Worm (Caenorhabditis elegans) whole organism, midembryonic: ENCODE measurements around the gene alg-2.

Experiments used
- T22C8.4 ChIP-seq: fragments of 200-800 bp; sonication (Bioruptor generic); IDR thresholded peaks from 2 replicates; pipeline ENCODE4 v1.3.6; 2022; ENCODE audit warnings: missing genetic modification characterization, missing compliant biosample characterization
- cog-1 ChIP-seq: sonication (generic microtip); optimal IDR thresholded peaks from 2 replicates; lab custom pipeline; 2016; ENCODE audit warnings: missing genetic modification characterization, missing compliant biosample characterization
- flt-1 ChIP-seq: fragments of 200-800 bp; sonication (Bioruptor generic); IDR thresholded peaks from 2 replicates; pipeline ENCODE4 v1.3.6; 2022; ENCODE audit warnings: missing genetic modification characterization, missing compliant biosample characterization
- ref-1 ChIP-seq: fragments of 200-800 bp; sonication (Bioruptor generic); conservative IDR thresholded peaks from 2 replicates; pipeline ENCODE4 v1.3.6; 2022; ENCODE audit warnings: missing genetic modification reagents, missing genetic modification characterization, missing compliant biosample characterization
- tab-1 ChIP-seq: fragments of 200-800 bp; sonication (Bioruptor generic); IDR thresholded peaks from 2 replicates; pipeline ENCODE4 v1.3.6; 2022; ENCODE audit warnings: missing genetic modification characterization, missing compliant biosample characterization

DNA sequence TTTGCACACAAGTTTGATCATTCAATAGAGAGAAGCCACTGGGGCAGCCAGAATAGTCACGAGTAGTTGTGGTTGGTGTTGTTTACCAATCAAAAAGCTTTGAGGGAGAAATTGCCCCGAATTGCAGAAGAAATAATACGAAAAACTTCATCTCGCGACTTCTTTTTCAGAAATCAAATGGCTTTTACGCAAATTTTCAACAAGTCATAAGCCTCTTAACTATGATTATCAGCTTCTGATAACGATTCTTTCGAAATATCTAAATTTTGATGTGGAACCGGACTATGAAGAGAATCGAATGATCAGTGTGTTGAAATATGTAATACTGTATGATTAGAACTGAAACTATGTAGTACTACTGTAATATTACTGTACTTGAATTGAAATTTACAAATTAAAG, 47.3 kb downstream of the alg-2 start:
- TF ChIP-seq flt-1 (GFP tag; lab: Robert Waterston, UW) = no peak
- no peak for TF ChIP-seq tab-1 (GFP tag; lab: Robert Waterston, UW)
- no peak for TF ChIP-seq ref-1 (GFP tag; lab: Robert Waterston, UW)
- no peak for TF ChIP-seq T22C8.4 (GFP tag; lab: Robert Waterston, UW)
- no peak for TF ChIP-seq cog-1 (tag; lab: Kevin White, UChicago)
